Worm (Caenorhabditis elegans): ENCODE results near the gene nhr-243.

DNA sequence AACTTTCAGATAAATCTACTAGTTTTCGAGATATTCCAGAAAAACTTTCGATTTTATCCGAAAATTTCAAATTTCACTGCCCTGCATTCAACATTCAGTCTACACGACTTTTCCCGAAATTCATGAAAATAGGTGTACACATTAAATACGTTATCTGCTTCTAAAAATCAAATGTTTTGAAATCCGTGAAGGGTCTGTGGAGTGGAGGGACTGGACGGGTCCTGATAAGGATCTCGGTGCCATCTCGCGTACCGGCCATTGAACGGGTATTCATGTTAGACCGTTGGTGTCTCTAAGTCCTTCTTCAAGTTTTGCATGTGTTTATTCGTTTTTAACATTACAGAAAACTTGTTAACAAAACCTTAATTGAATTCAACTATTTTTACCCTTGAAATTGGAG is 7.2 kb upstream of the nhr-243 start:
- TF ChIP-seq flt-1 (GFP tag; IDR thresholded peaks at IDR 0.05): no peak
- no peak for TF ChIP-seq ztf-23 (GFP tag; IDR thresholded peaks at IDR 0.05)
- no peak for TF ChIP-seq tab-1 (GFP tag; IDR thresholded peaks at IDR 0.05)
- TF ChIP-seq T22C8.4 (GFP tag; IDR thresholded peaks at IDR 0.05): no peak
- TF ChIP-seq med-1 (GFP tag; optimal IDR thresholded peaks at IDR 0.05; ENCODE audit: insufficient read depth): no peak
